Worm (Caenorhabditis elegans) whole organism, L4/young adult: ENCODE measurements around the gene cutl-9.

Experiments
- dao-5 ChIP-seq: sonication (generic microtip); optimal IDR thresholded peaks from 2 replicates; lab custom pipeline; 2016; ENCODE audit warnings: missing genotype, missing genetic modification characterization, moderate library complexity, missing compliant biosample characterization
- him-1 ChIP-seq: sonication (generic microtip); optimal IDR thresholded peaks from 2 replicates; lab custom pipeline; 2016; ENCODE audit warnings: missing genotype, missing genetic modification reagents, missing genetic modification characterization, missing compliant biosample characterization

DNA sequence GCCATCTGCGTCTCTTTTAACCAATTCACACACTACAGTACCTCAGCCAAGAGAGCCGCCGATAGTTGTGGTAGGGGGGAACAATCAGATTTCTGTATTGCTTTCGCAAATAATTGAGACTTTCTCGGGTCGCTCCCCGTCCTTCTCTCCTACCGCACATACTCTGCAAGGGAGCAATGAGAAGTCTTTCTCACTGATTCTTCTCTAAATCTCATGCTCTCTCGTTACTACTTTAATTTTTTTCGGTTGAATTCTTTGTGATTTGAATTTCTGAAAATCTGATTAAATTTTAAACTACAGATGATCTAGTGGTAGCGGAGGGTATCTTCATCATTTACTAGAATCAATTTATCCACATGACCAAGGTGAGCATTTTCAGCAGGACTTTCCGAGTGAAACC, 53.2 kb downstream of the cutl-9 start, which contains the start of gene ptb-1:
- TF ChIP-seq dao-5 (no peak), him-1 (tag; lab: Kevin White, UChicago) (no peak)
